Worm (Caenorhabditis elegans) whole organism, midembryonic: Measurements from ENCODE around the gene srd-38.

Source experiments
- T22C8.4 ChIP-seq: fragments of 200-800 bp; sonication (Bioruptor generic); IDR thresholded peaks from 2 replicates; pipeline ENCODE4 v1.3.6; 2022; ENCODE audit warnings: missing genetic modification characterization, missing compliant biosample characterization
- cog-1 ChIP-seq: sonication (generic microtip); optimal IDR thresholded peaks from 2 replicates; lab custom pipeline; 2016; ENCODE audit warnings: missing genetic modification characterization, missing compliant biosample characterization
- flt-1 ChIP-seq: fragments of 200-800 bp; sonication (Bioruptor generic); IDR thresholded peaks from 2 replicates; pipeline ENCODE4 v1.3.6; 2022; ENCODE audit warnings: missing genetic modification characterization, missing compliant biosample characterization
- klf-2 ChIP-seq: fragments of 200-800 bp; sonication (Bioruptor generic); conservative IDR thresholded peaks from 2 replicates; pipeline ENCODE4 v1.3.6; 2022; ENCODE audit warnings: missing genetic modification reagents, missing genetic modification characterization, missing compliant biosample characterization
- med-1 ChIP-seq: sonication (generic microtip); optimal IDR thresholded peaks from 2 replicates; lab custom pipeline; 2017; ENCODE audit warnings: missing genetic modification characterization, mild to moderate bottlenecking, missing compliant biosample characterization, antibody characterized with exemption, missing genetic modification reagents; ENCODE audit not compliant: insufficient read depth
- ref-1 ChIP-seq: fragments of 200-800 bp; sonication (Bioruptor generic); conservative IDR thresholded peaks from 2 replicates; pipeline ENCODE4 v1.3.6; 2022; ENCODE audit warnings: missing genetic modification reagents, missing genetic modification characterization, missing compliant biosample characterization
- tab-1 ChIP-seq: fragments of 200-800 bp; sonication (Bioruptor generic); IDR thresholded peaks from 2 replicates; pipeline ENCODE4 v1.3.6; 2022; ENCODE audit warnings: missing genetic modification characterization, missing compliant biosample characterization
- ztf-23 ChIP-seq: fragments of 200-800 bp; sonication (Bioruptor generic); IDR thresholded peaks from 2 replicates; pipeline ENCODE4 v1.3.6; 2022; ENCODE audit warnings: missing genetic modification reagents, missing genetic modification characterization, missing compliant biosample characterization
- ztf-29 ChIP-seq: fragments of 200-800 bp; sonication (Bioruptor generic); IDR thresholded peaks from 2 replicates; pipeline ENCODE4 v1.3.6; 2022; ENCODE audit warnings: missing genetic modification reagents, missing genetic modification characterization, missing compliant biosample characterization

srd-38 gene

ce11 chrX:13306869-13307446 lies 15.4 kb downstream of the srd-38 start:
- peak; percentile 94 for TF ChIP-seq klf-2 (GFP tag; lab: Robert Waterston, UW)
- peak; percentile 95 for TF ChIP-seq T22C8.4 (GFP tag; lab: Robert Waterston, UW)
- peak; percentile 65 for TF ChIP-seq med-1 (GFP tag; lab: Kevin White, UChicago)
- peak; percentile 97 for TF ChIP-seq cog-1
- TF ChIP-seq flt-1 (GFP tag; lab: Robert Waterston, UW): peak; percentile 97
- TF ChIP-seq ztf-29 (GFP tag; lab: Robert Waterston, UW): peak; percentile 96
- TF ChIP-seq tab-1 (GFP tag; lab: Robert Waterston, UW): peak; percentile 96
- peak; percentile 97 for TF ChIP-seq ztf-23 (GFP tag; lab: Robert Waterston, UW)
- TF ChIP-seq ref-1 (GFP tag; lab: Robert Waterston, UW): peak; percentile 91

ce11 chrX:13307852-13308251 lies 16.2 kb downstream of the srd-38 start:
- no peak for TF ChIP-seq med-1 (GFP tag; lab: Kevin White, UChicago)
- TF ChIP-seq klf-2 (GFP tag; lab: Robert Waterston, UW): no peak
- TF ChIP-seq tab-1 (GFP tag; lab: Robert Waterston, UW): no peak
- TF ChIP-seq flt-1 (GFP tag; lab: Robert Waterston, UW): no peak
- TF ChIP-seq cog-1: no peak
- TF ChIP-seq ztf-23 (GFP tag; lab: Robert Waterston, UW): no peak
- TF ChIP-seq T22C8.4 (GFP tag; lab: Robert Waterston, UW): no peak
- no peak for TF ChIP-seq ref-1 (GFP tag; lab: Robert Waterston, UW)
- TF ChIP-seq ztf-29 (GFP tag; lab: Robert Waterston, UW): no peak

ce11 chrX:13308745-13309144 lies 17.1 kb downstream of the srd-38 start, which contains the start of gene srxa-8:
srxa-8 (minus strand) TSS chrX:13308845.
- TF ChIP-seq ref-1 (GFP tag; lab: Robert Waterston, UW) (no peak), tab-1 (GFP tag; lab: Robert Waterston, UW) (no peak), ztf-23 (GFP tag; lab: Robert Waterston, UW) (no peak), flt-1 (GFP tag; lab: Robert Waterston, UW) (no peak), ztf-29 (GFP tag; lab: Robert Waterston, UW) (no peak), T22C8.4 (GFP tag; lab: Robert Waterston, UW) (no peak), med-1 (GFP tag; lab: Kevin White, UChicago) (no peak), cog-1 (no peak), klf-2 (GFP tag; lab: Robert Waterston, UW) (no peak)

ce11 chrX:13310763-13311162 lies 19.2 kb downstream of the srd-38 start:
- no peak for TF ChIP-seq ref-1 (GFP tag; lab: Robert Waterston, UW)
- no peak for TF ChIP-seq tab-1 (GFP tag; lab: Robert Waterston, UW)
- TF ChIP-seq klf-2 (GFP tag; lab: Robert Waterston, UW): no peak
- TF ChIP-seq T22C8.4 (GFP tag; lab: Robert Waterston, UW): no peak
- TF ChIP-seq flt-1 (GFP tag; lab: Robert Waterston, UW): no peak

- no peak for TF ChIP-seq klf-2 (GFP tag; lab: Robert Waterston, UW)
- TF ChIP-seq flt-1 (GFP tag; lab: Robert Waterston, UW): no peak
- TF ChIP-seq tab-1 (GFP tag; lab: Robert Waterston, UW): no peak
- TF ChIP-seq ztf-23 (GFP tag; lab: Robert Waterston, UW): no peak
- TF ChIP-seq ztf-29 (GFP tag; lab: Robert Waterston, UW): no peak
- TF ChIP-seq med-1 (GFP tag; lab: Kevin White, UChicago): no peak
- TF ChIP-seq cog-1: no peak
- no peak for TF ChIP-seq T22C8.4 (GFP tag; lab: Robert Waterston, UW)
- TF ChIP-seq ref-1 (GFP tag; lab: Robert Waterston, UW): no peak
These were observed 20.2 kb downstream of the srd-38 start, which contains the start of gene F46G10.1 for ce11 chrX:13311641-13312423. F46G10.1 (minus strand) TSS chrX:13311755.

- TF ChIP-seq med-1 (GFP tag; lab: Kevin White, UChicago): no peak
- TF ChIP-seq ref-1 (GFP tag; lab: Robert Waterston, UW): no peak
- TF ChIP-seq ztf-23 (GFP tag; lab: Robert Waterston, UW): no peak
- no peak for TF ChIP-seq cog-1
- TF ChIP-seq ztf-29 (GFP tag; lab: Robert Waterston, UW): no peak
- no peak for TF ChIP-seq flt-1 (GFP tag; lab: Robert Waterston, UW)
- TF ChIP-seq klf-2 (GFP tag; lab: Robert Waterston, UW): no peak
- TF ChIP-seq T22C8.4 (GFP tag; lab: Robert Waterston, UW): no peak
- TF ChIP-seq tab-1 (GFP tag; lab: Robert Waterston, UW): no peak
These were observed 23.5 kb downstream of the srd-38 start for ce11 chrX:13315093-13315492.

ce11 chrX:13317532-13317931 lies 25.9 kb downstream of the srd-38 start:
- TF ChIP-seq ref-1 (GFP tag; lab: Robert Waterston, UW) (no peak), T22C8.4 (GFP tag; lab: Robert Waterston, UW) (no peak), tab-1 (GFP tag; lab: Robert Waterston, UW) (no peak), klf-2 (GFP tag; lab: Robert Waterston, UW) (no peak), ztf-23 (GFP tag; lab: Robert Waterston, UW) (no peak), cog-1 (no peak), ztf-29 (GFP tag; lab: Robert Waterston, UW) (no peak), flt-1 (GFP tag; lab: Robert Waterston, UW) (no peak), med-1 (GFP tag; lab: Kevin White, UChicago) (no peak)

- TF ChIP-seq klf-2 (GFP tag; lab: Robert Waterston, UW) (no peak), ztf-29 (GFP tag; lab: Robert Waterston, UW) (no peak), cog-1 (no peak), flt-1 (GFP tag; lab: Robert Waterston, UW) (no peak), ztf-23 (GFP tag; lab: Robert Waterston, UW) (no peak), ref-1 (GFP tag; lab: Robert Waterston, UW) (no peak), tab-1 (GFP tag; lab: Robert Waterston, UW) (no peak), med-1 (GFP tag; lab: Kevin White, UChicago) (no peak), T22C8.4 (GFP tag; lab: Robert Waterston, UW) (no peak)
These were observed 26.7 kb downstream of the srd-38 start for ce11 chrX:13318316-13318715.
